Fruit fly (Drosophila melanogaster) whole organism, pupa: ENCODE data around the gene CG11696.

Experiments used
- CG10348 ChIP-seq: fragments of 200-800 bp; sonication (Bioruptor generic); IDR thresholded peaks from 2 replicates; pipeline ENCODE4 v1.3.6; 2022; ENCODE audit warnings: missing biosample characterization, missing genetic modification characterization
- CG12605 ChIP-seq: fragments of 200-800 bp; sonication (Bioruptor generic); IDR thresholded peaks from 2 replicates; pipeline ENCODE4 v1.3.6; 2022; ENCODE audit warnings: missing biosample characterization, missing genetic modification characterization
- CG13204 ChIP-seq: fragments of 200-800 bp; sonication (Bioruptor generic); optimal IDR thresholded peaks from 2 replicates; lab custom pipeline; 2018; ENCODE audit warnings: missing biosample characterization, mild to moderate bottlenecking, missing genetic modification characterization, moderate library complexity
- CG14655 ChIP-seq: fragments of 200-800 bp; sonication (Bioruptor generic); optimal IDR thresholded peaks from 3 replicates; lab custom pipeline; 2017; ENCODE audit warnings: mild to moderate bottlenecking, missing biosample characterization, missing genetic modification reagents, missing genetic modification characterization
- CG15710 ChIP-seq: fragments of 200-800 bp; sonication (Bioruptor generic); optimal IDR thresholded peaks from 2 replicates; lab custom pipeline; 2018; ENCODE audit warnings: missing biosample characterization, mild to moderate bottlenecking, missing genetic modification characterization, moderate library complexity
- CG17806 ChIP-seq: fragments of 200-800 bp; sonication (Bioruptor generic); optimal IDR thresholded peaks from 2 replicates; lab custom pipeline; 2018; ENCODE audit warnings: missing biosample characterization, mild to moderate bottlenecking, missing genetic modification characterization, moderate library complexity
- CG32121 ChIP-seq: fragments of 200-800 bp; sonication (Bioruptor generic); IDR thresholded peaks from 2 replicates; pipeline ENCODE4 v1.3.6; 2022; ENCODE audit warnings: missing biosample characterization, missing genetic modification characterization
- CG34367 ChIP-seq: fragments of 200-800 bp; sonication (Bioruptor generic); optimal IDR thresholded peaks from 2 replicates; lab custom pipeline; 2018; ENCODE audit warnings: missing biosample characterization, mild to moderate bottlenecking, missing genetic modification characterization
- CG4496 ChIP-seq: fragments of 200-800 bp; sonication (Bioruptor generic); IDR thresholded peaks from 3 replicates; pipeline ENCODE4 v1.3.6; 2022; ENCODE audit warnings: missing biosample characterization, missing genetic modification characterization
- CG8159 ChIP-seq: fragments of 200-800 bp; sonication (Bioruptor generic); optimal IDR thresholded peaks from 3 replicates; lab custom pipeline; 2018; ENCODE audit warnings: missing biosample characterization, mild to moderate bottlenecking, missing genetic modification characterization, moderate library complexity
- CG8301 ChIP-seq: fragments of 200-800 bp; sonication (Bioruptor generic); optimal IDR thresholded peaks from 2 replicates; lab custom pipeline; 2018; ENCODE audit warnings: missing biosample characterization, mild to moderate bottlenecking, missing genetic modification characterization
- CG9948 ChIP-seq: fragments of 200-800 bp; sonication (Bioruptor generic); optimal IDR thresholded peaks from 2 replicates; lab custom pipeline; 2018; ENCODE audit warnings: missing biosample characterization, mild to moderate bottlenecking, missing genetic modification characterization, moderate library complexity
- D1 ChIP-seq: fragments of 200-800 bp; sonication (Bioruptor generic); optimal IDR thresholded peaks from 2 replicates; lab custom pipeline; 2018; ENCODE audit warnings: missing biosample characterization, mild to moderate bottlenecking, missing genetic modification characterization, moderate library complexity
- EcR ChIP-seq: fragments of 200-800 bp; sonication (Bioruptor generic); optimal IDR thresholded peaks from 3 replicates; lab custom pipeline; 2019; ENCODE audit warnings: missing biosample characterization, missing genetic modification characterization, mild to moderate bottlenecking, moderate library complexity, missing genetic modification reagents
- Ets98B ChIP-seq: fragments of 200-800 bp; sonication (Bioruptor generic); IDR thresholded peaks from 2 replicates; pipeline ENCODE4 v1.3.6; 2022; ENCODE audit warnings: missing biosample characterization, missing genetic modification characterization
- Pif1A ChIP-seq: fragments of 200-800 bp; sonication (Bioruptor generic); optimal IDR thresholded peaks from 3 replicates; lab custom pipeline; 2016; ENCODE audit warnings: missing biosample characterization, missing genetic modification characterization
- Pif1B ChIP-seq: fragments of 200-800 bp; sonication (Bioruptor generic); optimal IDR thresholded peaks from 3 replicates; lab custom pipeline; 2016; ENCODE audit warnings: missing biosample characterization, missing genetic modification characterization
- Snoo ChIP-seq: fragments of 200-800 bp; sonication (Bioruptor generic); optimal IDR thresholded peaks from 3 replicates; lab custom pipeline; 2017; ENCODE audit warnings: missing biosample characterization, mild to moderate bottlenecking, missing genetic modification characterization, inconsistent platforms
- fd96Ca ChIP-seq: fragments of 200-800 bp; sonication (Bioruptor generic); IDR thresholded peaks from 3 replicates; pipeline ENCODE4 v1.3.6; 2022; ENCODE audit warnings: missing biosample characterization, missing genetic modification characterization
- gl ChIP-seq: fragments of 200-800 bp; sonication (Bioruptor generic); optimal IDR thresholded peaks from 2 replicates; lab custom pipeline; 2018; ENCODE audit warnings: missing biosample characterization, mild to moderate bottlenecking, missing genetic modification characterization
- rn ChIP-seq: fragments of 200-800 bp; sonication (Bioruptor generic); IDR thresholded peaks from 2 replicates; pipeline ENCODE4 v1.3.6; 2022; ENCODE audit warnings: missing biosample characterization, missing genetic modification characterization

Gene CG11696

DNA sequence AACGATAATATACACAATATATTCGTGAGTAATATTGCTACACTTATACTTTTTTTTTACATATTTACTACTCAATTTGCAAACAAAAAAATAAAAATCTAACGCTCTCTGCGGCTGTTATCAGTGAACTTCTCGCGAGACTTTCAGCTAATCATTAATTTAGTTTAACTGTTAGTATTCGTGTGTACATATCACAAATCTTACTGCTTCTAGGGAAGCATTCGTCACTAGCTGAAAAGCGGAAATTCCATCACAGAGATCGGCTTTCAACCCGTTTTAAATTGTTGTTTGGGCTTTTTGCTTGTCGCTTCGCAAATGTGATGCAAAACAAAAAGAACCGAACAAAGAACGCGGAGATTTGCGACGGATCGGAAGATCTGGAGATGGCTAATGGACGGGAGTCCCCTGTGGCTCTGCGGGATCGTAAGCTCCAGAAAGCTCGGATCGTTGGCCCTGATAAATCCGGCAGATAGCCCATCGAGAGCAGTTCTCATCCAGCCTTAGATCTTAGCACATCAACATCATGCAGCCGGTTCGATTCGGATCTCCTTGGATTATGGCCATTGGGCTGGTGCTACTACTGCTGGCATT is 12.0 kb upstream of the CG11696 start, which contains the start of gene PGRP-SA:
TSS of gene PGRP-SA (plus strand) at position 194 of the 591 bp plus-strand sequence.
- TF ChIP-seq CG15710 (no peak), CG4496 (GFP tag; lab: Robert Waterston, UW) (0 out of 3 replicates have a peak, but pooled peaks have one; percentile 12), gl (tag; lab: Kevin White, UChicago) (no peak), CG8301 (tag; lab: Kevin White, UChicago) (no peak)

DNA sequence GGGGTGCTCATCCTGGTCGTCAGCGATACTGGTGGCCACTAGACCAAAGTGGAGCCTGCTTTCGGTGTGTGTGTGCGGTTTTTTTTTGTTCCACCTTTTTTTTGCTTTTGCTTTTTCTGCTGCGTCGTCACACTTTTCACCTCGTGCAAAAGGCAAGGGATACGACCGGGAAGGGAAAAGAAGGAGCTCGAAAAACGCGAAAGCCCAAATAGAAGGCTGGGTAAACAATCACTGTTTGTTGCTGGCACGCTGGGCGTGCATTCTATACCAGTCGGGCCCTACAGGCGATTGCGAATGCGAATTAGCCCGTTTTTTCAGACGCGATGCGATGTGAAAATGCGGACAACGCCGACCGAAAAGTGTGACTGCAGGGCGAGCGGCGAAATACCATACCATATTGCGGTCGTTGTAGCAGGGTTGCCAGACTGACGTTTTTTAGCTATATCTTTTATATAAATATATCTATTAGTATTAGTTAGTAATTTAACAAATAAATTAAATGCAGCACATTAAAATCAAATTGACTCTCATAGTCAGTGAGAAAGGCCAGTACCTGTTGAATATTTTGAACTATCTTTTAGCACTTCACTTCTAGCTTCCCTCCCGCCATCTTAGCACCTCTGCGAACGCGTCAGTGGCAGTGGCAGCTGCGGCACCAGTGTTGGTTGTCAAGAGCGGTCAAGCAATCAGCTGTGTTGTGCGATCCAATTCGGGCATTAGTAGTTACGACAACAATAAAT is 3.4 kb upstream of the CG11696 start, which contains the start of the genes Polr2A and CG11699:
TSS of gene Polr2A (minus strand) at position 371 of the 740 bp plus-strand sequence.
TSS of gene CG11699 (plus strand) at position 666 of the 740 bp plus-strand sequence.
- TF ChIP-seq D1 (tag; lab: Kevin White, UChicago) = no peak
- no peak for TF ChIP-seq CG32121 (GFP tag; lab: Robert Waterston, UW)
- no peak for TF ChIP-seq CG13204 (GFP tag; lab: Kevin White, UChicago)
- TF ChIP-seq CG8301 (tag; lab: Kevin White, UChicago) = peak; percentile 28
- peak; percentile 35; the same call in 1 of the 3 replicates for TF ChIP-seq CG4496 (GFP tag; lab: Robert Waterston, UW)
- TF ChIP-seq Pif1A (GFP tag; lab: Kevin White, UChicago) = no peak
- TF ChIP-seq CG9948 (tag; lab: Kevin White, UChicago) = no peak
- TF ChIP-seq CG10348 (GFP tag; lab: Robert Waterston, UW) = no peak
- no peak for TF ChIP-seq CG34367 (tag; lab: Kevin White, UChicago)
- TF ChIP-seq CG12605 = peak; percentile 52
- peak; percentile 16 for TF ChIP-seq gl (tag; lab: Kevin White, UChicago)
- no peak for TF ChIP-seq Pif1B (GFP tag; lab: Kevin White, UChicago)
- peak; percentile 30 for TF ChIP-seq Snoo (tag; lab: Kevin White, UChicago)
- TF ChIP-seq CG15710 = peak; percentile 34
- TF ChIP-seq EcR (GFP tag; lab: Kevin White, UChicago) = peak; percentile 13
- no peak for TF ChIP-seq Ets98B (GFP tag; lab: Robert Waterston, UW)
- no peak for TF ChIP-seq CG14655
- no peak for TF ChIP-seq fd96Ca (GFP tag; lab: Robert Waterston, UW)
- TF ChIP-seq CG8159 = peak; percentile 29
- TF ChIP-seq, all 21 proteins: peak for 8

DNA sequence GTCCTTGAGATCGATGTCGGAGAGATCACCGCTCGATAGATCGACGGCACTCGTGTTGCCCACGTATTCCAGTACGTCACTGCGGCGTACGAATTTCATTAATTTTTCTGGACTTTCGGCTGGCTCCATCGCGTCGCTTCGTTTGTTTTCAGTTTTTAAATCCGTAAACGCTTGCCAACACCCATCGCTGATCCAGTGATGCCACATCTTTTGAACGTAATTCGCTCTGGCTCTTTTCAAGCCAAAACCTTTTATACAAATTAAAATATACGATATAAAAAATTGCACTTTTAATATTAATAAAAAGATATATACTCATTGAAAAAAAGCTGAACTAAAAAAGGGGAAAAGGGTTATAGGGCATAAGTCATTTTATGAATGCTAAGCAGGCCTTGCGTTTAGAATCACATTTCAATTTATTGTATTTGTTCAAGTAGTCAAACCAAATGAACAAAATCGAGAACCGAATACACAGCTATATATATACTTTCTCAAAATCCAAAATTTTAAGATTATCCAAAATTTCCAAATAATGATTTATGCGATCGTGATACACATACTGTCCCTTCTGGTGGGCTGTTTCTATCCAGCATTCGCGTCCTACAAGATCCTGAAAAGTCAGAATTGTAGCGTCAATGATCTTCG is 1.1 kb upstream of the CG11696 start, which contains the start of the genes Kmn1 and Reepl1:
TSS of gene Kmn1 (minus strand) at position 173 of the 645 bp plus-strand sequence.
TSS of gene Reepl1 (plus strand) at position 438 of the 645 bp plus-strand sequence.
- no peak for TF ChIP-seq Snoo (tag; lab: Kevin White, UChicago)
- no peak for TF ChIP-seq Pif1B (GFP tag; lab: Kevin White, UChicago)
- no peak for TF ChIP-seq gl (tag; lab: Kevin White, UChicago)
- no peak for TF ChIP-seq CG9948 (tag; lab: Kevin White, UChicago)
- no peak for TF ChIP-seq CG12605
- no peak for TF ChIP-seq EcR (GFP tag; lab: Kevin White, UChicago)
- TF ChIP-seq CG8159 = no peak
- no peak for TF ChIP-seq CG34367 (tag; lab: Kevin White, UChicago)
- no peak for TF ChIP-seq Pif1A (GFP tag; lab: Kevin White, UChicago)
- no peak for TF ChIP-seq D1 (tag; lab: Kevin White, UChicago)
- TF ChIP-seq CG10348 (GFP tag; lab: Robert Waterston, UW) = no peak
- TF ChIP-seq rn (GFP tag; lab: Robert Waterston, UW) = no peak
- no peak for TF ChIP-seq fd96Ca (GFP tag; lab: Robert Waterston, UW)
- TF ChIP-seq Ets98B (GFP tag; lab: Robert Waterston, UW) = no peak
- no peak for TF ChIP-seq CG17806 (tag; lab: Kevin White, UChicago)

- TF ChIP-seq CG17806 (tag; lab: Kevin White, UChicago) (peak; percentile 49), Pif1B (GFP tag; lab: Kevin White, UChicago) (no peak), CG13204 (GFP tag; lab: Kevin White, UChicago) (no peak), CG14655 (no peak), Snoo (tag; lab: Kevin White, UChicago) (peak; percentile 59), CG9948 (tag; lab: Kevin White, UChicago) (peak; percentile 51), EcR (GFP tag; lab: Kevin White, UChicago) (peak; percentile 2), Ets98B (GFP tag; lab: Robert Waterston, UW) (peak; percentile 49), CG4496 (GFP tag; lab: Robert Waterston, UW) (peak; percentile 77; the same call in 2 of the 3 replicates), CG8301 (tag; lab: Kevin White, UChicago) (peak; percentile 58), Pif1A (GFP tag; lab: Kevin White, UChicago) (no peak), CG15710 (peak; percentile 78), CG12605 (peak; percentile 27; the same call in 1 of the 2 replicates), CG10348 (GFP tag; lab: Robert Waterston, UW) (0 out of 2 replicates have a peak, but pooled peaks have one; percentile 23), fd96Ca (GFP tag; lab: Robert Waterston, UW) (peak; percentile 47; the same call in 1 of the 3 replicates), CG34367 (tag; lab: Kevin White, UChicago) (peak; percentile 58), D1 (tag; lab: Kevin White, UChicago) (no peak), rn (GFP tag; lab: Robert Waterston, UW) (0 out of 2 replicates have a peak, but pooled peaks have one; percentile 9), CG8159 (peak; percentile 74), gl (tag; lab: Kevin White, UChicago) (peak; percentile 55), CG32121 (GFP tag; lab: Robert Waterston, UW) (peak; percentile 41; the same call in 1 of the 2 replicates)
Measured at dm6 chrX:11576540-11576939, 3.0 kb downstream of the CG11696 start, which contains the start of gene CG11695. Gene CG11695 (plus strand): TSS chrX:11576883.
